Worm (Caenorhabditis elegans) whole organism, mixed stage, embryonic: Measurements from ENCODE around the gene C42D8.1.

Experiments
- M03D4.4 ChIP-seq: sonication (generic microtip); optimal IDR thresholded peaks from 2 replicates; lab custom pipeline; 2017; ENCODE audit warnings: mild to moderate bottlenecking, missing genetic modification characterization, missing compliant biosample characterization
- ceh-39 ChIP-seq: fragments of 150-350 bp; optimal IDR thresholded peaks from 2 replicates; lab custom pipeline; 2014; ENCODE audit warnings: missing biosample characterization, missing genetic modification characterization
- elt-1 ChIP-seq: sonication (generic microtip); optimal IDR thresholded peaks from 2 replicates; lab custom pipeline; 2017; ENCODE audit warnings: missing genetic modification characterization, mild to moderate bottlenecking, missing compliant biosample characterization, antibody characterized with exemption, moderate library complexity, borderline replicate concordance; ENCODE audit not compliant: insufficient read depth
- elt-3 ChIP-seq: fragments of 150-350 bp; optimal IDR thresholded peaks from 2 replicates; lab custom pipeline; 2014; ENCODE audit warnings: missing biosample characterization, missing genetic modification characterization
- nhr-28 ChIP-seq: fragments of 150-350 bp; optimal IDR thresholded peaks from 2 replicates; lab custom pipeline; 2014; ENCODE audit warnings: missing biosample characterization, missing genetic modification characterization
- pha-4 ChIP-seq: fragments of 150-350 bp; optimal IDR thresholded peaks from 2 replicates; lab custom pipeline; 2018; ENCODE audit warnings: missing biosample characterization, missing genetic modification reagents, missing genetic modification characterization
- sem-2 ChIP-seq: fragments of 200-800 bp; sonication (Bioruptor generic); optimal IDR thresholded peaks from 2 replicates; lab custom pipeline; 2018; ENCODE audit warnings: mild to moderate bottlenecking, missing genetic modification characterization, missing compliant biosample characterization
- snpc-4 ChIP-seq: fragments of 150-350 bp; optimal IDR thresholded peaks from 2 replicates; lab custom pipeline; 2014; ENCODE audit warnings: missing biosample characterization, missing genetic modification characterization
- unc-120 ChIP-seq: sonication (generic microtip); optimal IDR thresholded peaks from 2 replicates; lab custom pipeline; 2017; ENCODE audit warnings: missing genetic modification characterization, missing compliant biosample characterization; ENCODE audit not compliant: poor library complexity, severe bottlenecking

ce11 chrX:5116816-5117459 lies 7.6 kb downstream of the C42D8.1 start, which contains the start of gene apl-1:
- TF ChIP-seq nhr-28 (tag; lab: Kevin White, UChicago) (no peak), pha-4 (tag; lab: Kevin White, UChicago) (no peak), elt-1 (tag; lab: Kevin White, UChicago) (no peak), snpc-4 (no peak), unc-120 (no peak), ceh-39 (no peak), M03D4.4 (no peak), sem-2 (no peak), elt-3 (no peak)
